Worm (Caenorhabditis elegans) whole organism, early embryonic: ENCODE measurements around the gene pat-6.

Experiments used
- B0310.2 ChIP-seq: sonication (generic microtip); optimal IDR thresholded peaks from 2 replicates; lab custom pipeline; 2016; ENCODE audit warnings: mild to moderate bottlenecking, missing genetic modification characterization, missing compliant biosample characterization
- ama-1 ChIP-seq: fragments of 150-350 bp; optimal IDR thresholded peaks from 2 replicates; lab custom pipeline; 2014

DNA sequence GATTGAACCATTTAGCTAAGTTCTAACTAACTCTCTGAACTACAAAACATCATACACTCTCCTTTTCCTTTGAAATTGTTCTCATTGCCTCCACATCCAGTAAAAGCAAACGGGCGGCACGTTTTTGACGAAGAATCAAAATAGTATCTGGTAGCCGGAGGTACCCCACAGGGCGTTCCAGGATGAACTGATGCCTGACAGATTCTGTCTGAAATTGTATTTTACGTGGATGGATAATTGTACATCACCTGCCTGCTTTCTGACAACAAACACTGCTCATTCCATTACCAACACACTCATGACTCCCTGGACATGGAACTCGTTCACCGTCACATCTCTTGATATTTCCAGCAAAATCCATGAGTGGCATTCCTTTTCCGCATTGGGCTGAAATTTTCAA is 26.4 kb upstream of the pat-6 start:
- TF ChIP-seq B0310.2 (tag; lab: Kevin White, UChicago) (no peak), ama-1 (lab: Kevin White, UChicago) (no peak)
